Worm (Caenorhabditis elegans) whole organism, L4 larva: Measurements from ENCODE around the gene ivph-3.

ENCODE experiments used
- T20F7.1 ChIP-seq: fragments of 200-800 bp; sonication (Bioruptor generic); optimal IDR thresholded peaks from 2 replicates; lab custom pipeline; 2018; ENCODE audit warnings: mild to moderate bottlenecking, missing genetic modification characterization, missing compliant biosample characterization
- T26A8.4 ChIP-seq: fragments of 200-800 bp; sonication (Bioruptor generic); IDR thresholded peaks from 2 replicates; pipeline ENCODE4 v1.3.6; 2022; ENCODE audit warnings: missing genetic modification characterization, missing compliant biosample characterization
- Y105C5A.15 ChIP-seq: fragments of 200-800 bp; sonication (Bioruptor generic); IDR thresholded peaks from 2 replicates; pipeline ENCODE4 v1.3.6; 2022; ENCODE audit warnings: missing genetic modification characterization, missing compliant biosample characterization
- ZK546.5 ChIP-seq, 2 experiments: sonication (generic microtip); optimal IDR thresholded peaks; 2 replicates each; lab custom pipeline; 2017; ENCODE audit warnings: missing biosample characterization in 2 of 2, missing genetic modification characterization in 2 of 2
- aha-1 ChIP-seq: fragments of 150-350 bp; peaks from one replicate; lab custom pipeline; 2014; ENCODE audit warnings: missing biosample characterization, missing genetic modification characterization
- aly-2 ChIP-seq: sonication (generic microtip); optimal IDR thresholded peaks from 2 replicates; lab custom pipeline; 2018; ENCODE audit warnings: missing biosample characterization, missing genetic modification characterization
- ceh-20 ChIP-seq: fragments of 200-800 bp; sonication (Bioruptor generic); IDR thresholded peaks from 2 replicates; pipeline ENCODE4 v1.3.6; 2022; ENCODE audit warnings: missing genetic modification reagents, missing genetic modification characterization, missing compliant biosample characterization
- ces-1 ChIP-seq: fragments of 150-350 bp; sonication (generic microtip); optimal IDR thresholded peaks from 4 replicates; lab custom pipeline; 2014; ENCODE audit warnings: missing biosample characterization, missing genetic modification reagents, missing genetic modification characterization
- cey-2 ChIP-seq: sonication (generic microtip); optimal IDR thresholded peaks from 3 replicates; lab custom pipeline; 2017; ENCODE audit warnings: missing genetic modification characterization, mild to moderate bottlenecking, missing compliant biosample characterization, antibody characterized with exemption, borderline replicate concordance; ENCODE audit not compliant: insufficient read depth
- daf-16 ChIP-seq, 3 experiments: sonication (generic microtip); optimal IDR thresholded peaks; 2 replicates each; lab custom pipeline; 2016 to 2017; ENCODE audit warnings: missing genetic modification characterization in 3 of 3, missing genetic modification reagents in 3 of 3, mild to moderate bottlenecking in 2 of 3, missing compliant biosample characterization in 2 of 3, missing biosample characterization in 1 of 3, moderate library complexity in 1 of 3
- dmd-9 ChIP-seq: fragments of 200-800 bp; sonication (Bioruptor generic); IDR thresholded peaks from 2 replicates; pipeline ENCODE4 v1.3.6; 2022; ENCODE audit warnings: missing genetic modification reagents, missing genetic modification characterization, missing compliant biosample characterization
- dpl-1 ChIP-seq: fragments of 150-350 bp; optimal IDR thresholded peaks from 2 replicates; lab custom pipeline; 2014; ENCODE audit warnings: missing biosample characterization, missing genetic modification reagents, missing genetic modification characterization
- dve-1 ChIP-seq: sonication (generic microtip); optimal IDR thresholded peaks from 2 replicates; lab custom pipeline; 2017; ENCODE audit warnings: antibody characterized with exemption, mild to moderate bottlenecking, missing genetic modification characterization, missing compliant biosample characterization; ENCODE audit not compliant: insufficient read depth
- egl-27 ChIP-seq: sonication (generic microtip); optimal IDR thresholded peaks from 3 replicates; lab custom pipeline; 2017; ENCODE audit warnings: missing biosample characterization, missing genetic modification reagents, missing genetic modification characterization
- fkh-10 ChIP-seq: fragments of 150-350 bp; optimal IDR thresholded peaks from 2 replicates; lab custom pipeline; 2014; ENCODE audit warnings: missing biosample characterization, missing genetic modification reagents, missing genetic modification characterization
- fos-1 ChIP-seq: fragments of 150-350 bp; optimal IDR thresholded peaks from 2 replicates; lab custom pipeline; 2014; ENCODE audit warnings: missing biosample characterization, missing genetic modification characterization
- gei-8 ChIP-seq: fragments of 200-800 bp; sonication (Bioruptor generic); optimal IDR thresholded peaks from 2 replicates; lab custom pipeline; 2018; ENCODE audit warnings: mild to moderate bottlenecking, missing genetic modification characterization, missing compliant biosample characterization
- hif-1 ChIP-seq, 2 experiments: sonication (generic microtip); optimal IDR thresholded peaks; 2 replicates each; lab custom pipeline; 2016 to 2017; ENCODE audit warnings: missing compliant biosample characterization in 2 of 2, missing genetic modification characterization in 2 of 2, missing genetic modification reagents in 2 of 2, missing genotype in 2 of 2, mild to moderate bottlenecking in 1 of 2
- lin-1 ChIP-seq: fragments of 200-800 bp; sonication (Bioruptor generic); IDR thresholded peaks from 2 replicates; pipeline ENCODE4 v1.3.6; 2022; ENCODE audit warnings: missing genetic modification reagents, missing genetic modification characterization, missing compliant biosample characterization
- lin-29 ChIP-seq: fragments of 200-800 bp; sonication (Bioruptor generic); IDR thresholded peaks from 2 replicates; pipeline ENCODE4 v1.3.6; 2022; ENCODE audit warnings: missing genetic modification reagents, missing genetic modification characterization, missing compliant biosample characterization
- lin-38 ChIP-seq: fragments of 200-800 bp; sonication (Bioruptor generic); IDR thresholded peaks from 2 replicates; pipeline ENCODE4 v1.3.6; 2022; ENCODE audit warnings: missing genetic modification reagents, missing genetic modification characterization, missing compliant biosample characterization
- lin-39 ChIP-seq: fragments of 150-350 bp; optimal IDR thresholded peaks from 2 replicates; lab custom pipeline; 2014; ENCODE audit warnings: missing biosample characterization, missing genetic modification reagents, missing genetic modification characterization
- madf-5 ChIP-seq, 2 experiments: fragments of 200-800 bp; sonication (Bioruptor generic); IDR thresholded peaks; 2 replicates each; pipeline ENCODE4 v1.3.6; 2022; ENCODE audit warnings: missing compliant biosample characterization in 2 of 2, missing genetic modification characterization in 2 of 2
- mdl-1 ChIP-seq, 2 experiments: fragments of 150-350 bp in 1 of 2; sonication (generic microtip) in 1 of 2; optimal IDR thresholded peaks; 2 replicates each; lab custom pipeline; 2014 to 2017; ENCODE audit warnings: missing biosample characterization in 2 of 2, missing genetic modification characterization in 2 of 2
- mdt-29 ChIP-seq: fragments of 200-800 bp; sonication (Bioruptor generic); IDR thresholded peaks from 2 replicates; pipeline ENCODE4 v1.3.6; 2022; ENCODE audit warnings: missing genetic modification reagents, missing genetic modification characterization, missing compliant biosample characterization
- mxl-3 ChIP-seq: fragments of 200-800 bp; sonication (Bioruptor generic); optimal IDR thresholded peaks from 2 replicates; lab custom pipeline; 2018; ENCODE audit warnings: mild to moderate bottlenecking, missing genetic modification characterization, missing compliant biosample characterization
- nhr-10 ChIP-seq: fragments of 150-350 bp; optimal IDR thresholded peaks from 2 replicates; lab custom pipeline; 2014; ENCODE audit warnings: missing biosample characterization, missing genetic modification characterization
- nhr-102 ChIP-seq: sonication (generic microtip); optimal IDR thresholded peaks from 2 replicates; lab custom pipeline; 2016; ENCODE audit warnings: mild to moderate bottlenecking, missing genetic modification characterization, moderate library complexity, missing compliant biosample characterization
- nhr-111 ChIP-seq: fragments of 200-800 bp; sonication (Bioruptor generic); optimal IDR thresholded peaks from 2 replicates; lab custom pipeline; 2018; ENCODE audit warnings: mild to moderate bottlenecking, missing genetic modification characterization, missing compliant biosample characterization
- nhr-237 ChIP-seq: sonication (generic microtip); optimal IDR thresholded peaks from 2 replicates; lab custom pipeline; 2017; ENCODE audit warnings: missing biosample characterization, missing genetic modification characterization
- nhr-41 ChIP-seq: fragments of 200-800 bp; sonication (Bioruptor generic); IDR thresholded peaks from 2 replicates; pipeline ENCODE4 v1.3.6; 2022; ENCODE audit warnings: missing genetic modification reagents, missing genetic modification characterization, missing compliant biosample characterization
- nhr-48 ChIP-seq: sonication (generic microtip); optimal IDR thresholded peaks from 2 replicates; lab custom pipeline; 2016; ENCODE audit warnings: mild to moderate bottlenecking, missing genetic modification characterization, missing compliant biosample characterization
- pha-4 ChIP-seq, 2 experiments: fragments of 150-350 bp in 1 of 2; fragments of 200-800 bp in 1 of 2; sonication (Bioruptor generic) in 1 of 2; IDR thresholded peaks in 1 of 2; optimal IDR thresholded peaks in 1 of 2; 2 replicates each; pipeline versions ENCODE4 v1.3.6 to Lab custom; 2014 to 2022; ENCODE audit warnings: missing genetic modification characterization in 2 of 2, missing genetic modification reagents in 2 of 2, missing biosample characterization in 1 of 2, missing compliant biosample characterization in 1 of 2
- pqm-1 ChIP-seq: sonication (generic microtip); optimal IDR thresholded peaks from 2 replicates; lab custom pipeline; 2017; ENCODE audit warnings: missing biosample characterization, missing genetic modification characterization
- rbr-2 ChIP-seq: sonication (generic microtip); optimal IDR thresholded peaks from 2 replicates; lab custom pipeline; 2016; ENCODE audit warnings: missing genotype, missing genetic modification characterization, missing compliant biosample characterization
- saeg-2 ChIP-seq: fragments of 200-800 bp; sonication (Bioruptor generic); IDR thresholded peaks from 2 replicates; pipeline ENCODE4 v1.3.6; 2022; ENCODE audit warnings: missing genetic modification reagents, missing genetic modification characterization, missing compliant biosample characterization
- set-16 ChIP-seq: fragments of 200-800 bp; sonication (Bioruptor generic); IDR thresholded peaks from 2 replicates; pipeline ENCODE4 v1.3.6; 2022; ENCODE audit warnings: missing genetic modification reagents, missing genetic modification characterization, missing compliant biosample characterization
- skn-1 ChIP-seq: fragments of 150-350 bp; optimal IDR thresholded peaks from 2 replicates; lab custom pipeline; 2014; ENCODE audit warnings: missing biosample characterization, missing genetic modification characterization
- snpc-4 ChIP-seq: fragments of 150-350 bp; optimal IDR thresholded peaks from 2 replicates; lab custom pipeline; 2014; ENCODE audit warnings: missing biosample characterization, missing genetic modification characterization
- spr-1 ChIP-seq: sonication (generic microtip); optimal IDR thresholded peaks from 2 replicates; lab custom pipeline; 2016; ENCODE audit warnings: mild to moderate bottlenecking, missing genetic modification characterization, missing compliant biosample characterization
- unc-62 ChIP-seq, 3 experiments: fragments of 150-350 bp in 1 of 3; sonication (generic microtip); optimal IDR thresholded peaks in 2 of 3; peaks in 1 of 3; 1 replicate in 1 of 3; 2 replicates in 2 of 3; lab custom pipeline; 2014 to 2017; ENCODE audit warnings: missing biosample characterization in 3 of 3, missing genetic modification characterization in 3 of 3, missing genetic modification reagents in 3 of 3, missing genotype in 1 of 3
- zag-1 ChIP-seq: fragments of 150-350 bp; optimal IDR thresholded peaks from 2 replicates; lab custom pipeline; 2014; ENCODE audit warnings: missing biosample characterization, missing genetic modification characterization
- zip-2 ChIP-seq: fragments of 150-350 bp; optimal IDR thresholded peaks from 2 replicates; lab custom pipeline; 2014; ENCODE audit warnings: missing biosample characterization, missing genetic modification characterization
- ztf-7 ChIP-seq: fragments of 150-350 bp; optimal IDR thresholded peaks from 2 replicates; lab custom pipeline; 2014; ENCODE audit warnings: missing biosample characterization, missing genetic modification characterization

Gene ivph-3

ce11 chrIV:3053428-3053827, at the start of gene ivph-3:
Gene ivph-3, plus strand, starts transcription at chrIV:3053728.
- TF ChIP-seq gei-8 (GFP tag; lab: Kevin White, UChicago): no peak
- TF ChIP-seq nhr-10 (tag; lab: Kevin White, UChicago): no peak
- no peak for TF ChIP-seq dmd-9 (GFP tag; lab: Robert Waterston, UW)
- no peak for TF ChIP-seq fos-1 (tag; lab: Kevin White, UChicago)
- no peak for TF ChIP-seq daf-16 (GFP tag; optimal IDR thresholded peaks at IDR 0.05; lab: Kevin White, UChicago)
- no peak for TF ChIP-seq daf-16 (tag; optimal IDR thresholded peaks at IDR 0.05; lab: Kevin White, UChicago)
- no peak for TF ChIP-seq T20F7.1 (GFP tag; lab: Kevin White, UChicago)
- TF ChIP-seq nhr-41 (GFP tag; lab: Robert Waterston, UW): no peak
- no peak for TF ChIP-seq mdt-29 (GFP tag; lab: Robert Waterston, UW)
- no peak for TF ChIP-seq lin-39 (tag; lab: Kevin White, UChicago)
- TF ChIP-seq rbr-2 (tag; lab: Kevin White, UChicago): no peak
- TF ChIP-seq aly-2 (tag; lab: Kevin White, UChicago): no peak

ce11 chrIV:3008828-3009227, 44.7 kb upstream of the ivph-3 start, which contains the start of gene Y54G2A.73:
Gene Y54G2A.73, minus strand, starts transcription at chrIV:3008892.
- TF ChIP-seq nhr-111 (GFP tag; lab: Kevin White, UChicago): no peak
- TF ChIP-seq mdl-1 (tag; optimal IDR thresholded peaks at IDR 0.05; lab: Kevin White, UChicago): no peak
- no peak for TF ChIP-seq nhr-237 (tag; lab: Kevin White, UChicago)
- no peak for TF ChIP-seq skn-1 (tag; lab: Kevin White, UChicago)
- TF ChIP-seq ZK546.5 (tag; optimal IDR thresholded peaks at IDR 0.05; lab: Kevin White, UChicago): no peak
- no peak for TF ChIP-seq egl-27 (tag; lab: Kevin White, UChicago)
- no peak for TF ChIP-seq ztf-7 (tag; lab: Kevin White, UChicago)
- TF ChIP-seq ces-1: no peak
- no peak for TF ChIP-seq lin-1
- no peak for TF ChIP-seq lin-29 (GFP tag; lab: Robert Waterston, UW)
- TF ChIP-seq T26A8.4: no peak
- no peak for TF ChIP-seq spr-1 (tag; lab: Kevin White, UChicago)
- TF ChIP-seq dve-1 (tag; lab: Kevin White, UChicago): no peak
- TF ChIP-seq pqm-1 (tag; lab: Kevin White, UChicago): no peak
- TF ChIP-seq hif-1 (tag; optimal IDR thresholded peaks at IDR 0.05; lab: Kevin White, UChicago): no peak
- TF ChIP-seq zag-1 (tag; lab: Kevin White, UChicago): no peak
- no peak for TF ChIP-seq ceh-20 (GFP tag; lab: Robert Waterston, UW)

DNA sequence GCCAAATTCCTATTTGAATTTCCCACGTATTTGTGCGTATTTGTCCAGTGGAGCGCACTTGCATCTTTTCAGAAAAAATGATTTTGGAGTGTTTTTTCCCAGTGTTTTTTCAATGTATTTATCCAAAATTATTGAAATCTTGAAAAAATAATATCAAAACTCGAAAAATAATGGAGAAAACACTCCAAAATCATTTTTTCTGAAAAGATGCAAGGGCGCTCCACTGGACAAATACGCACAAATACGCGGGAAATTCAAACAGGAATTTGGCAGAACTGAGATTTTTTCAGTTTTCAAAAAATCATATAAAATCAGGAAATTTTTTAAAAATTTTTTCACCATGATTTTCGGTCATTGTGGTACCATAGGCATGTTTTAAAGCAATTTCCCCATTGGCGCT, 41.9 kb upstream of the ivph-3 start:
- peak; percentile 6 for TF ChIP-seq dpl-1 (GFP tag; lab: Kevin White, UChicago)
- TF ChIP-seq saeg-2 (GFP tag; lab: Robert Waterston, UW): no peak
- peak; percentile 71 for TF ChIP-seq lin-38 (GFP tag; lab: Robert Waterston, UW)
- TF ChIP-seq cey-2 (tag; lab: Kevin White, UChicago): no peak

- TF ChIP-seq saeg-2 (GFP tag; lab: Robert Waterston, UW): peak; percentile 71; the same call in 1 of the 2 replicates
- TF ChIP-seq aha-1: peak; percentile 14
- peak; percentile 45 for TF ChIP-seq nhr-48 (tag; lab: Kevin White, UChicago)
- TF ChIP-seq madf-5 (GFP tag; IDR thresholded peaks at IDR 0.05; lab: Robert Waterston, UW): no peak
- TF ChIP-seq zip-2 (tag; lab: Kevin White, UChicago): no peak
- TF ChIP-seq Y105C5A.15 (GFP tag; lab: Robert Waterston, UW): 0 out of 2 replicates have a peak, but pooled peaks have one; percentile 53
- no peak for TF ChIP-seq fkh-10
- no peak for TF ChIP-seq snpc-4
- peak; percentile 53 for TF ChIP-seq set-16 (GFP tag; lab: Robert Waterston, UW)
- TF ChIP-seq mxl-3 (GFP tag; lab: Kevin White, UChicago): no peak
- peak; percentile 52 to 86 for TF ChIP-seq unc-62 (GFP tag; optimal IDR thresholded peaks at IDR 0.05 in 1 of 2; lab: Kevin White, UChicago)
- TF ChIP-seq unc-62 (tag; optimal IDR thresholded peaks at IDR 0.05; lab: Kevin White, UChicago): no peak
- TF ChIP-seq rbr-2 (tag; lab: Kevin White, UChicago): no peak
- peak; percentile 44; the same call in 1 of the 2 replicates for TF ChIP-seq pha-4 (GFP tag; IDR thresholded peaks at IDR 0.05; lab: Robert Waterston, UW)
- TF ChIP-seq pha-4 (tag; optimal IDR thresholded peaks at IDR 0.05; lab: Kevin White, UChicago): no peak
- TF ChIP-seq lin-38 (GFP tag; lab: Robert Waterston, UW): peak; percentile 20; the same call in 1 of the 2 replicates
- TF ChIP-seq nhr-102: peak; percentile 78
Measured at ce11 chrIV:3012374-3013142, 41.0 kb upstream of the ivph-3 start, which contains the start of the genes Y54G2A.28 and vrp-1. Gene Y54G2A.28, minus strand, starts transcription at chrIV:3012421. Gene vrp-1, plus strand, starts transcription at chrIV:3012587.
